Worm (Caenorhabditis elegans): ENCODE data around the gene bnc-1.

- TF ChIP-seq nhr-76 (tag; optimal IDR thresholded peaks at IDR 0.05): no peak
- no peak for TF ChIP-seq elt-3 (tag; optimal IDR thresholded peaks at IDR 0.05)
- TF ChIP-seq lsy-2 (tag; optimal IDR thresholded peaks at IDR 0.05): no peak
- TF ChIP-seq mls-2 (tag; optimal IDR thresholded peaks at IDR 0.05): no peak
- no peak for TF ChIP-seq elt-1 (tag; optimal IDR thresholded peaks at IDR 0.05; ENCODE audit: borderline replicate concordance, insufficient read depth)
- no peak for TF ChIP-seq nhr-28 (tag; optimal IDR thresholded peaks at IDR 0.05)
- no peak for TF ChIP-seq bed-3 (GFP tag; optimal IDR thresholded peaks at IDR 0.05)
- no peak for TF ChIP-seq sem-2 (GFP tag; optimal IDR thresholded peaks at IDR 0.05)
- no peak for TF ChIP-seq nhr-12 (tag; optimal IDR thresholded peaks at IDR 0.05)
- TF ChIP-seq drap-1 (GFP tag; optimal IDR thresholded peaks at IDR 0.05): no peak
- no peak for TF ChIP-seq mab-5 (tag; optimal IDR thresholded peaks at IDR 0.05)
- no peak for TF ChIP-seq tbx-8 (GFP tag; optimal IDR thresholded peaks at IDR 0.05)
- no peak for TF ChIP-seq mep-1 (tag; optimal IDR thresholded peaks at IDR 0.05)
- no peak for TF ChIP-seq ztf-11 (tag; optimal IDR thresholded peaks at IDR 0.05)
Measured at ce11 chrV:12245777-12246452, 30.9 kb downstream of the bnc-1 start.
